Worm (Caenorhabditis elegans) whole organism, L3 larva: ENCODE data around the gene hpo-15.

Experiments
- aly-2 ChIP-seq: fragments of 150-350 bp; optimal IDR thresholded peaks from 2 replicates; lab custom pipeline; 2014; ENCODE audit warnings: missing biosample characterization, missing genetic modification characterization
- ceh-16 ChIP-seq: sonication (generic microtip); optimal IDR thresholded peaks from 2 replicates; lab custom pipeline; 2017; ENCODE audit warnings: missing biosample characterization, missing genetic modification characterization
- ceh-28 ChIP-seq: fragments of 150-350 bp; optimal IDR thresholded peaks from 2 replicates; lab custom pipeline; 2014; ENCODE audit warnings: missing biosample characterization, missing genetic modification reagents, missing genetic modification characterization
- ceh-9 ChIP-seq: sonication (generic microtip); optimal IDR thresholded peaks from 2 replicates; lab custom pipeline; 2018; ENCODE audit warnings: missing biosample characterization, missing genetic modification characterization
- daf-12 ChIP-seq: fragments of 150-350 bp; optimal IDR thresholded peaks from 2 replicates; lab custom pipeline; 2014; ENCODE audit warnings: missing biosample characterization, missing genetic modification reagents, missing genetic modification characterization
- egl-27 ChIP-seq: sonication (generic microtip); optimal IDR thresholded peaks from 4 replicates; lab custom pipeline; 2017; ENCODE audit warnings: missing biosample characterization, missing genetic modification reagents, missing genetic modification characterization
- egl-5 ChIP-seq: fragments of 150-350 bp; optimal IDR thresholded peaks from 2 replicates; lab custom pipeline; 2017; ENCODE audit warnings: missing biosample characterization, missing genetic modification reagents, missing genetic modification characterization, inconsistent platforms
- elt-1 ChIP-seq: fragments of 150-350 bp; optimal IDR thresholded peaks from 2 replicates; lab custom pipeline; 2014; ENCODE audit warnings: missing biosample characterization, missing genetic modification characterization
- elt-2 ChIP-seq: sonication (generic microtip); optimal IDR thresholded peaks from 2 replicates; lab custom pipeline; 2016; ENCODE audit warnings: missing genetic modification reagents, mild to moderate bottlenecking, missing genetic modification characterization, missing compliant biosample characterization
- elt-3 ChIP-seq, 3 experiments: fragments of 150-350 bp in 1 of 3; sonication (generic microtip) in 2 of 3; optimal IDR thresholded peaks; 2 replicates in 2 of 3; 4 replicates in 1 of 3; lab custom pipeline; 2014 to 2017; ENCODE audit warnings: missing biosample characterization in 3 of 3, missing genetic modification characterization in 3 of 3
- eor-1 ChIP-seq, 2 experiments: fragments of 150-350 bp; optimal IDR thresholded peaks; 2 replicates each; lab custom pipeline; 2014 to 2018; ENCODE audit warnings: missing biosample characterization in 2 of 2, missing genetic modification characterization in 2 of 2
- fkh-10 ChIP-seq: sonication (generic microtip); optimal IDR thresholded peaks from 2 replicates; lab custom pipeline; 2017; ENCODE audit warnings: missing biosample characterization, missing genetic modification reagents, missing genetic modification characterization
- fkh-2 ChIP-seq: fragments of 150-350 bp; optimal IDR thresholded peaks from 2 replicates; lab custom pipeline; 2014; ENCODE audit warnings: missing biosample characterization, missing genetic modification reagents, missing genetic modification characterization
- fos-1 ChIP-seq: fragments of 150-350 bp; optimal IDR thresholded peaks from 2 replicates; lab custom pipeline; 2014; ENCODE audit warnings: missing biosample characterization, missing genetic modification characterization
- hmg-11 ChIP-seq: sonication (generic microtip); optimal IDR thresholded peaks from 2 replicates; lab custom pipeline; 2016; ENCODE audit warnings: missing genetic modification characterization, missing compliant biosample characterization
- jun-1 ChIP-seq: fragments of 150-350 bp; optimal IDR thresholded peaks from 2 replicates; lab custom pipeline; 2014; ENCODE audit warnings: missing biosample characterization, missing genetic modification reagents, missing genetic modification characterization
- lin-15B ChIP-seq: fragments of 150-350 bp; optimal IDR thresholded peaks from 2 replicates; lab custom pipeline; 2014; ENCODE audit warnings: missing biosample characterization, missing genetic modification characterization
- lin-39 ChIP-seq: fragments of 150-350 bp; optimal IDR thresholded peaks from 2 replicates; lab custom pipeline; 2018; ENCODE audit warnings: missing biosample characterization, missing genetic modification reagents, missing genetic modification characterization
- lsy-12 ChIP-seq: sonication (generic microtip); optimal IDR thresholded peaks from 2 replicates; lab custom pipeline; 2016; ENCODE audit warnings: mild to moderate bottlenecking, missing genetic modification characterization, missing compliant biosample characterization
- mdl-1 ChIP-seq: fragments of 150-350 bp; optimal IDR thresholded peaks from 2 replicates; lab custom pipeline; 2014; ENCODE audit warnings: missing biosample characterization, missing genetic modification characterization
- mml-1 ChIP-seq: fragments of 150-350 bp; sonication (generic microtip); optimal IDR thresholded peaks from 3 replicates; lab custom pipeline; 2014; ENCODE audit warnings: missing biosample characterization, missing genetic modification characterization
- nfya-1 ChIP-seq: sonication (generic microtip); optimal IDR thresholded peaks from 2 replicates; lab custom pipeline; 2017; ENCODE audit warnings: missing genetic modification characterization, mild to moderate bottlenecking, missing compliant biosample characterization, antibody characterized with exemption, moderate library complexity; ENCODE audit not compliant: insufficient read depth
- nhr-12 ChIP-seq: fragments of 150-350 bp; optimal IDR thresholded peaks from 2 replicates; lab custom pipeline; 2014; ENCODE audit warnings: missing biosample characterization, missing genetic modification characterization
- nhr-23 ChIP-seq: fragments of 150-350 bp; optimal IDR thresholded peaks from 2 replicates; lab custom pipeline; 2014; ENCODE audit warnings: missing biosample characterization, missing genetic modification reagents, missing genetic modification characterization
- nhr-237 ChIP-seq: fragments of 150-350 bp; optimal IDR thresholded peaks from 2 replicates; lab custom pipeline; 2014; ENCODE audit warnings: missing biosample characterization, missing genetic modification characterization
- nhr-25 ChIP-seq: sonication (generic microtip); optimal IDR thresholded peaks from 2 replicates; lab custom pipeline; 2017; ENCODE audit warnings: missing biosample characterization, missing genetic modification characterization
- nhr-28 ChIP-seq: fragments of 150-350 bp; optimal IDR thresholded peaks from 2 replicates; lab custom pipeline; 2014; ENCODE audit warnings: missing biosample characterization, missing genetic modification characterization
- nhr-43 ChIP-seq: sonication (generic microtip); optimal IDR thresholded peaks from 2 replicates; lab custom pipeline; 2016; ENCODE audit warnings: mild to moderate bottlenecking, missing genetic modification characterization, missing compliant biosample characterization; ENCODE audit not compliant: poor library complexity, severe bottlenecking
- nhr-76 ChIP-seq: fragments of 150-350 bp; sonication (generic microtip); optimal IDR thresholded peaks from 5 replicates; lab custom pipeline; 2014; ENCODE audit warnings: missing biosample characterization, missing genetic modification characterization
- nhr-77 ChIP-seq: fragments of 150-350 bp; optimal IDR thresholded peaks from 2 replicates; lab custom pipeline; 2014; ENCODE audit warnings: missing biosample characterization, missing genetic modification characterization
- pha-4 ChIP-seq: fragments of 150-350 bp; optimal IDR thresholded peaks from 2 replicates; lab custom pipeline; 2014; ENCODE audit warnings: missing biosample characterization, missing genetic modification reagents, missing genetic modification characterization
- pqm-1 ChIP-seq: fragments of 150-350 bp; optimal IDR thresholded peaks from 2 replicates; lab custom pipeline; 2017; ENCODE audit warnings: missing biosample characterization, missing genetic modification characterization, inconsistent platforms
- sea-2 ChIP-seq: fragments of 150-350 bp; sonication (generic microtip); optimal IDR thresholded peaks from 4 replicates; lab custom pipeline; 2014; ENCODE audit warnings: missing biosample characterization, missing genetic modification reagents, missing genetic modification characterization
- snpc-4 ChIP-seq: fragments of 150-350 bp; optimal IDR thresholded peaks from 2 replicates; lab custom pipeline; 2014; ENCODE audit warnings: missing biosample characterization, missing genetic modification characterization
- unc-39 ChIP-seq: sonication (generic microtip); optimal IDR thresholded peaks from 4 replicates; lab custom pipeline; 2017; ENCODE audit warnings: missing biosample characterization, missing genetic modification characterization
- unc-62 ChIP-seq: fragments of 150-350 bp; sonication (generic microtip); optimal IDR thresholded peaks from 4 replicates; lab custom pipeline; 2014; ENCODE audit warnings: missing biosample characterization, missing genetic modification reagents, missing genetic modification characterization
- zag-1 ChIP-seq: fragments of 150-350 bp; optimal IDR thresholded peaks from 2 replicates; lab custom pipeline; 2014; ENCODE audit warnings: missing biosample characterization, missing genetic modification characterization
- ztf-11 ChIP-seq: fragments of 150-350 bp; optimal IDR thresholded peaks from 2 replicates; lab custom pipeline; 2014; ENCODE audit warnings: missing biosample characterization, missing genetic modification characterization

Gene hpo-15

DNA sequence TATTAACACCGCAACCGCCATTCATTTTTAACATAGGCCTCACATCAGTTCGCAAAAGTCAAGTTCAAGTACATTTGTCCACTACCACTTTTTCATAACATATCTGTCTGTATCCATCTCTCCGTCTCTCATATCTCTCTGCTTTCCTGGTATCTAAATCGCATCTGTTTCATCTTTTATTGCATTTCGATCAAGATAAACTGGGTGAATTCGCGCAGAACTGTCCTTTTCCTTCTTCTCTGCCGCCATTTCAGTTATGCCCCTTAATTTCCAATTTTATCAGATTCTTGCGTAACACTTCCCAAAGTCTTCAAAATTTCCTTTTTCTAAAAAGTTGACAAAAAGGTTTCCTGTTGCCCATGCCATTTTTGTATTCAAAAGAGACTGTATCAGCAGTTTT lies 9.6 kb upstream of the hpo-15 start:
- TF ChIP-seq egl-27 (tag; lab: Kevin White, UChicago) (no peak), nhr-23 (tag; lab: Kevin White, UChicago) (peak; percentile 67), daf-12 (tag; lab: Kevin White, UChicago) (peak; percentile 22), aly-2 (tag; lab: Kevin White, UChicago) (no peak), elt-1 (tag; lab: Kevin White, UChicago) (peak; percentile 98), nhr-25 (tag; lab: Kevin White, UChicago) (peak; percentile 73)

DNA sequence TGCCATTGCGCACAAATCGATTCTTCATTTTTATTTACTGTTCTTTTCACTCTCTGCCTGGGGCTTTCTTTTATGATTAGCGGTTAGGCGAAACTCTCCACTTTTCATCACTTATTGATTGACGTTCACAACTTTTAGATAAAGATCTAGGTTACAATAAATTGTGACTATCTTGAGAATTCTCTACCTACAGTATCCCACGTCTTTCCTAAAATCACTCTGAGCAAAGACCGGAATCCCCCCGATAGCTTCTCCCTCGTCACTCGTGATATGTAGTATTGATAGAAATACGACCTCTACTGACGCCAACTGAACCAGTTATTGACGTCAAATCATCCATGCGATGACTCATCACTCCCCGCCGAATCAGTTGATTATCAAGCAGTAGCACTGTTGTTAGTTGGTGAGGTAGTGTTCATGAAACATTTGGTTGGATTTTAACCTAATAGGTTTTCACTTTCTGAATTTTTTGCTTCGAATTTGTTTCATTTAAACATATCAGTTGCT lies 8.2 kb upstream of the hpo-15 start, which contains the start of gene hir-1:
Gene hir-1 (plus strand): TSS at position 405 of the 507 bp plus-strand sequence.
- no peak for TF ChIP-seq ceh-9 (tag; lab: Kevin White, UChicago)
- TF ChIP-seq lsy-12 (tag; lab: Kevin White, UChicago): no peak
- peak; percentile 53 for TF ChIP-seq nhr-25 (tag; lab: Kevin White, UChicago)
- TF ChIP-seq jun-1: peak; percentile 74
- TF ChIP-seq nhr-237 (tag; lab: Kevin White, UChicago): no peak
- TF ChIP-seq ceh-28 (tag; lab: Kevin White, UChicago): peak; percentile 18
- TF ChIP-seq nhr-77: no peak
- no peak for TF ChIP-seq fkh-10 (GFP tag; lab: Kevin White, UChicago)
- TF ChIP-seq pha-4 (tag; lab: Kevin White, UChicago): peak; percentile 18
- TF ChIP-seq unc-62 (GFP tag; lab: Kevin White, UChicago): no peak

DNA sequence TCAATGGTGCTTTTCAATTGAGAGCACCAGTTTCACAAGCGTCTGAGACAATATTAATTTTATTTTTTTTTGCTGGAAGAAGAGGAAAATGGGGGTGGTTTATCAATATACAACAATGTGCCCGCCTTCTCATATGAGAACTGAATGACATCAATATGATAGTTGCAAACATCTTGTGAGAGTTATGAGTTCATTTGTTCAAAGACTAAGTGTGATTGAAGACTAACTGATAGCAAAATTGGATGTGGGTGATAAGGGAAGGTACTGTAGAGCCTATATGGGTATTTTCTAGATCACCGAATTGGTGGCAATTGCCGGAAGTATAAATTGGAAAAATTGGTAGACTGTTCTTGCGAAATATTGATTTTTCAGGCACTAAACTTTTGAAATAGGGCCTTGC lies 1.1 kb downstream of the hpo-15 start:
- no peak for TF ChIP-seq mml-1 (tag; lab: Kevin White, UChicago)
- no peak for TF ChIP-seq fkh-2 (tag; lab: Kevin White, UChicago)
- no peak for TF ChIP-seq zag-1
- no peak for TF ChIP-seq unc-39 (tag; lab: Kevin White, UChicago)
- TF ChIP-seq sea-2 (GFP tag; lab: Kevin White, UChicago): no peak
- TF ChIP-seq snpc-4 (tag; lab: Kevin White, UChicago): no peak
- no peak for TF ChIP-seq mdl-1 (tag; lab: Kevin White, UChicago)
- TF ChIP-seq elt-3 (tag; optimal IDR thresholded peaks at IDR 0.05; lab: Kevin White, UChicago): no peak
- peak; percentile 58 for TF ChIP-seq jun-1
- TF ChIP-seq elt-2 (tag; lab: Kevin White, UChicago): peak; percentile 93
- no peak for TF ChIP-seq nhr-43 (tag; lab: Kevin White, UChicago)
- TF ChIP-seq nhr-76 (tag; lab: Kevin White, UChicago): no peak
- no peak for TF ChIP-seq lin-15B (tag; lab: Kevin White, UChicago)
- no peak for TF ChIP-seq eor-1 (tag; optimal IDR thresholded peaks at IDR 0.05; lab: Kevin White, UChicago)
- TF ChIP-seq fos-1 (tag; lab: Kevin White, UChicago): no peak
- no peak for TF ChIP-seq nhr-23 (tag; lab: Kevin White, UChicago)
- TF ChIP-seq lin-39 (tag; lab: Kevin White, UChicago): no peak
- no peak for TF ChIP-seq daf-12 (tag; lab: Kevin White, UChicago)
- no peak for TF ChIP-seq nhr-12 (tag; lab: Kevin White, UChicago)
- TF ChIP-seq egl-5: no peak
- TF ChIP-seq nfya-1 (tag; lab: Kevin White, UChicago): no peak
- no peak for TF ChIP-seq nhr-28
- TF ChIP-seq egl-27 (tag; lab: Kevin White, UChicago): no peak
- TF ChIP-seq pqm-1 (tag; lab: Kevin White, UChicago): peak; percentile 95
- no peak for TF ChIP-seq aly-2 (tag; lab: Kevin White, UChicago)
- TF ChIP-seq nhr-25 (tag; lab: Kevin White, UChicago): no peak
- no peak for TF ChIP-seq fkh-10 (GFP tag; lab: Kevin White, UChicago)
- no peak for TF ChIP-seq nhr-77
- no peak for TF ChIP-seq ztf-11 (tag; lab: Kevin White, UChicago)
- no peak for TF ChIP-seq hmg-11 (tag; lab: Kevin White, UChicago)
- peak; percentile 4 for TF ChIP-seq ceh-28 (tag; lab: Kevin White, UChicago)
- TF ChIP-seq ceh-9 (tag; lab: Kevin White, UChicago): no peak
- no peak for TF ChIP-seq ceh-16 (tag; lab: Kevin White, UChicago)
